Fruit fly (Drosophila melanogaster): ENCODE measurements around the gene wrm1.

Gene wrm1

DNA sequence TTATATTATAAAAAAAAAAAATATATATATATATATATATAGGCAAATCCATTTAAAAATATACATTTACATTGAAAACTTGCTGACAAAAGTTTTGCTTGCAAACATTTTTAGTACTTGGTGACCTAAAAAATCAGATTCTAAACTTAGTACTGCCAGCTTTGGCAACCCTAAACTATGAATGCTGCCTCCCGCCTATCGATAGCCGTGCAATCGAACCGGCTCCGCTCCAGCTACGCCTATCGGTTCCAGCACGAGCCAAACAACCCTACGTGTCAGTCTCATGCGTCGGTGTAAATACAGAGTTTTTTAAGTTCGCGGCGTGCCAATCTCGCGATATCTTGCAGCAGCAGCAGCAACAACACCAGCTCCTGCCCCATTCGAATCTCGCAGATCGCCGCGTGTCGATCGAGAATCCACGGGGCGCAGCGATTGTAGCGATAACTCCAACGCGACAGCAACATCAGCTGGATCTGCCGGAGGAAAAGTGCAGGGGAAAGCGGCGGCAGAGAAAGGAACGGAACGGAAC is 25.4 kb upstream of the wrm1 start, which contains the start of gene Sec63 (continued):
- peak; percentile 6; the same call in 2 of the 4 replicates for TF ChIP-seq chinmo (GFP tag; IDR thresholded peaks at IDR 0.05; ENCODE audit: partially characterized antibody)
- no peak for TF ChIP-seq CG1233 (GFP tag; optimal IDR thresholded peaks at IDR 0.05)
- TF ChIP-seq HLH4C (GFP tag; IDR thresholded peaks at IDR 0.05; ENCODE audit: partially characterized antibody): peak; percentile 89
- TF ChIP-seq br (optimal IDR thresholded peaks at IDR 0.05): no peak
- TF ChIP-seq HHEX (GFP tag; optimal IDR thresholded peaks at IDR 0.05): peak; percentile 34
- peak; percentile 53 for TF ChIP-seq CG6272 (GFP tag; IDR thresholded peaks at IDR 0.05)
- no peak for TF ChIP-seq NK7.1 (GFP tag; optimal IDR thresholded peaks at IDR 0.05)
- TF ChIP-seq NC2β (GFP tag; optimal IDR thresholded peaks at IDR 0.05): no peak
- TF ChIP-seq tx (GFP tag; optimal IDR thresholded peaks at IDR 0.05): no peak
- TF ChIP-seq NFAT (GFP tag; IDR thresholded peaks at IDR 0.05): peak; percentile 67
- TF ChIP-seq otp (GFP tag; IDR thresholded peaks at IDR 0.05): no peak
- peak; percentile 93 for TF ChIP-seq Bgb (GFP tag; IDR thresholded peaks at IDR 0.05; ENCODE audit: partially characterized antibody)
- no peak for TF ChIP-seq D19B (GFP tag; optimal IDR thresholded peaks at IDR 0.05)
- no peak for TF ChIP-seq croc (GFP tag; conservative IDR thresholded peaks at IDR 0.05)
- no peak for TF ChIP-seq sens-2 (GFP tag; IDR thresholded peaks at IDR 0.05)
- TF ChIP-seq Fer2 (tag; optimal IDR thresholded peaks at IDR 0.05): peak; percentile 26
- TF ChIP-seq CG7271 (tag; optimal IDR thresholded peaks at IDR 0.05): no peak
- TF ChIP-seq CG5180 (GFP tag; optimal IDR thresholded peaks at IDR 0.05): no peak
- TF ChIP-seq CG33213 (GFP tag; optimal IDR thresholded peaks at IDR 0.05): peak; percentile 74
- no peak for TF ChIP-seq CG18476 (GFP tag; optimal IDR thresholded peaks at IDR 0.05)
- no peak for TF ChIP-seq CG4854 (GFP tag; optimal IDR thresholded peaks at IDR 0.05)
- 0 out of 2 replicates have a peak, but pooled peaks have one; percentile 27 for TF ChIP-seq sisA (GFP tag; IDR thresholded peaks at IDR 0.05)
- no peak for TF ChIP-seq Optix (GFP tag; IDR thresholded peaks at IDR 0.05)
- TF ChIP-seq chm (GFP tag; IDR thresholded peaks at IDR 0.05): 0 out of 2 replicates have a peak, but pooled peaks have one; percentile 34
- TF ChIP-seq ATbp (GFP tag; optimal IDR thresholded peaks at IDR 0.05): no peak
- TF ChIP-seq Med (GFP tag): peak; percentile 60
- no peak for TF ChIP-seq lbe (GFP tag; optimal IDR thresholded peaks at IDR 0.05)
- TF ChIP-seq phol (tag; optimal IDR thresholded peaks at IDR 0.05): peak; percentile 82
- no peak for TF ChIP-seq CG8359 (GFP tag; optimal IDR thresholded peaks at IDR 0.05; ENCODE audit: borderline replicate concordance)
- TF ChIP-seq CG11560 (tag; IDR thresholded peaks at IDR 0.05): no peak
- TF ChIP-seq jumu (GFP tag; optimal IDR thresholded peaks at IDR 0.05): peak; percentile 39
- TF ChIP-seq CG10959 (GFP tag; IDR thresholded peaks at IDR 0.05): 0 out of 2 replicates have a peak, but pooled peaks have one; percentile 14
- TF ChIP-seq CG7839 (tag; optimal IDR thresholded peaks at IDR 0.05): peak; percentile 49
- TF ChIP-seq CG2889 (GFP tag; IDR thresholded peaks at IDR 0.05): no peak
- TF ChIP-seq CG3281 (GFP tag; optimal IDR thresholded peaks at IDR 0.05): peak; percentile 58
- no peak for TF ChIP-seq Mes4 (GFP tag; optimal IDR thresholded peaks at IDR 0.05)
- TF ChIP-seq cg (GFP tag; optimal IDR thresholded peaks at IDR 0.05): no peak
- TF ChIP-seq zf30C (GFP tag; optimal IDR thresholded peaks at IDR 0.05): peak; percentile 3
- 0 out of 2 replicates have a peak, but pooled peaks have one; percentile 5 for TF ChIP-seq onecut (GFP tag; IDR thresholded peaks at IDR 0.05)
- TF ChIP-seq sim (GFP tag; IDR thresholded peaks at IDR 0.05): no peak
- TF ChIP-seq CG17186 (GFP tag; optimal IDR thresholded peaks at IDR 0.05): peak; percentile 41
- peak; percentile 21 for TF ChIP-seq nerfin-1 (tag; optimal IDR thresholded peaks at IDR 0.05)
- TF ChIP-seq Camta (GFP tag; optimal IDR thresholded peaks at IDR 0.05): no peak
- peak; percentile 1 for TF ChIP-seq Myb (GFP tag; optimal IDR thresholded peaks at IDR 0.05)
- no peak for TF ChIP-seq fd3F (GFP tag; optimal IDR thresholded peaks at IDR 0.05)
- peak; percentile 13 for TF ChIP-seq CG12942 (GFP tag; optimal IDR thresholded peaks at IDR 0.05)
- peak; percentile 27 for TF ChIP-seq CG3995 (GFP tag; optimal IDR thresholded peaks at IDR 0.05)
- no peak for TF ChIP-seq lov (optimal IDR thresholded peaks at IDR 0.05)
- 0 out of 3 replicates have a peak, but pooled peaks have one; percentile 54 for TF ChIP-seq lov (GFP tag; IDR thresholded peaks at IDR 0.05)
- peak; percentile 68 for TF ChIP-seq CG13424 (tag; optimal IDR thresholded peaks at IDR 0.05)
- TF ChIP-seq CG12299 (tag; optimal IDR thresholded peaks at IDR 0.05): peak; percentile 25

Measured in whole organism, embryonic.